Worm (Caenorhabditis elegans) whole organism, L3 larva: Measurements from ENCODE around the gene ZK938.1.

Experiments used
- R02D3.7 ChIP-seq: fragments of 150-350 bp; optimal IDR thresholded peaks from 2 replicates; lab custom pipeline; 2014; ENCODE audit warnings: missing biosample characterization, missing genetic modification characterization
- ZK546.5 ChIP-seq: sonication (generic microtip); optimal IDR thresholded peaks from 2 replicates; lab custom pipeline; 2017; ENCODE audit warnings: missing biosample characterization, missing genetic modification characterization
- aly-2 ChIP-seq: fragments of 150-350 bp; optimal IDR thresholded peaks from 2 replicates; lab custom pipeline; 2014; ENCODE audit warnings: missing biosample characterization, missing genetic modification characterization
- ama-1 ChIP-seq: fragments of 150-350 bp; optimal IDR thresholded peaks from 2 replicates; lab custom pipeline; 2018
- ceh-16 ChIP-seq: sonication (generic microtip); optimal IDR thresholded peaks from 2 replicates; lab custom pipeline; 2017; ENCODE audit warnings: missing biosample characterization, missing genetic modification characterization
- ceh-28 ChIP-seq: fragments of 150-350 bp; optimal IDR thresholded peaks from 2 replicates; lab custom pipeline; 2014; ENCODE audit warnings: missing biosample characterization, missing genetic modification reagents, missing genetic modification characterization
- ceh-82 ChIP-seq: fragments of 150-350 bp; optimal IDR thresholded peaks from 2 replicates; lab custom pipeline; 2014; ENCODE audit warnings: missing biosample characterization, missing genetic modification characterization
- egl-27 ChIP-seq: sonication (generic microtip); optimal IDR thresholded peaks from 4 replicates; lab custom pipeline; 2017; ENCODE audit warnings: missing biosample characterization, missing genetic modification reagents, missing genetic modification characterization
- egl-5 ChIP-seq: fragments of 150-350 bp; optimal IDR thresholded peaks from 2 replicates; lab custom pipeline; 2017; ENCODE audit warnings: missing biosample characterization, missing genetic modification reagents, missing genetic modification characterization, inconsistent platforms
- elt-1 ChIP-seq: fragments of 150-350 bp; optimal IDR thresholded peaks from 2 replicates; lab custom pipeline; 2014; ENCODE audit warnings: missing biosample characterization, missing genetic modification characterization
- elt-2 ChIP-seq: sonication (generic microtip); optimal IDR thresholded peaks from 2 replicates; lab custom pipeline; 2016; ENCODE audit warnings: missing genetic modification reagents, mild to moderate bottlenecking, missing genetic modification characterization, missing compliant biosample characterization
- elt-3 ChIP-seq, 3 experiments: fragments of 150-350 bp in 1 of 3; sonication (generic microtip) in 2 of 3; optimal IDR thresholded peaks; 2 replicates in 2 of 3; 4 replicates in 1 of 3; lab custom pipeline; 2014 to 2017; ENCODE audit warnings: missing biosample characterization in 3 of 3, missing genetic modification characterization in 3 of 3
- eor-1 ChIP-seq, 2 experiments: fragments of 150-350 bp; optimal IDR thresholded peaks; 2 replicates each; lab custom pipeline; 2014 to 2018; ENCODE audit warnings: missing biosample characterization in 2 of 2, missing genetic modification characterization in 2 of 2
- fkh-10 ChIP-seq: sonication (generic microtip); optimal IDR thresholded peaks from 2 replicates; lab custom pipeline; 2017; ENCODE audit warnings: missing biosample characterization, missing genetic modification reagents, missing genetic modification characterization
- fkh-2 ChIP-seq: fragments of 150-350 bp; optimal IDR thresholded peaks from 2 replicates; lab custom pipeline; 2014; ENCODE audit warnings: missing biosample characterization, missing genetic modification reagents, missing genetic modification characterization
- hmg-11 ChIP-seq: sonication (generic microtip); optimal IDR thresholded peaks from 2 replicates; lab custom pipeline; 2016; ENCODE audit warnings: missing genetic modification characterization, missing compliant biosample characterization
- jun-1 ChIP-seq: fragments of 150-350 bp; optimal IDR thresholded peaks from 2 replicates; lab custom pipeline; 2014; ENCODE audit warnings: missing biosample characterization, missing genetic modification reagents, missing genetic modification characterization
- lin-15B ChIP-seq: fragments of 150-350 bp; optimal IDR thresholded peaks from 2 replicates; lab custom pipeline; 2014; ENCODE audit warnings: missing biosample characterization, missing genetic modification characterization
- lsy-12 ChIP-seq: sonication (generic microtip); optimal IDR thresholded peaks from 2 replicates; lab custom pipeline; 2016; ENCODE audit warnings: mild to moderate bottlenecking, missing genetic modification characterization, missing compliant biosample characterization
- mdl-1 ChIP-seq: fragments of 150-350 bp; optimal IDR thresholded peaks from 2 replicates; lab custom pipeline; 2014; ENCODE audit warnings: missing biosample characterization, missing genetic modification characterization
- nfya-1 ChIP-seq: sonication (generic microtip); optimal IDR thresholded peaks from 2 replicates; lab custom pipeline; 2017; ENCODE audit warnings: missing genetic modification characterization, mild to moderate bottlenecking, missing compliant biosample characterization, antibody characterized with exemption, moderate library complexity; ENCODE audit not compliant: insufficient read depth
- nhr-11 ChIP-seq: fragments of 150-350 bp; optimal IDR thresholded peaks from 2 replicates; lab custom pipeline; 2014; ENCODE audit warnings: missing biosample characterization, missing genetic modification characterization
- nhr-12 ChIP-seq: fragments of 150-350 bp; optimal IDR thresholded peaks from 2 replicates; lab custom pipeline; 2014; ENCODE audit warnings: missing biosample characterization, missing genetic modification characterization
- nhr-23 ChIP-seq: fragments of 150-350 bp; optimal IDR thresholded peaks from 2 replicates; lab custom pipeline; 2014; ENCODE audit warnings: missing biosample characterization, missing genetic modification reagents, missing genetic modification characterization
- nhr-25 ChIP-seq: sonication (generic microtip); optimal IDR thresholded peaks from 2 replicates; lab custom pipeline; 2017; ENCODE audit warnings: missing biosample characterization, missing genetic modification characterization
- nhr-28 ChIP-seq: fragments of 150-350 bp; optimal IDR thresholded peaks from 2 replicates; lab custom pipeline; 2014; ENCODE audit warnings: missing biosample characterization, missing genetic modification characterization
- nhr-43 ChIP-seq: sonication (generic microtip); optimal IDR thresholded peaks from 2 replicates; lab custom pipeline; 2016; ENCODE audit warnings: mild to moderate bottlenecking, missing genetic modification characterization, missing compliant biosample characterization; ENCODE audit not compliant: poor library complexity, severe bottlenecking
- nhr-67 ChIP-seq: fragments of 150-350 bp; optimal IDR thresholded peaks from 2 replicates; lab custom pipeline; 2014; ENCODE audit warnings: missing biosample characterization, missing genetic modification characterization
- nhr-77 ChIP-seq: fragments of 150-350 bp; optimal IDR thresholded peaks from 2 replicates; lab custom pipeline; 2014; ENCODE audit warnings: missing biosample characterization, missing genetic modification characterization
- pha-4 ChIP-seq: fragments of 150-350 bp; optimal IDR thresholded peaks from 2 replicates; lab custom pipeline; 2014; ENCODE audit warnings: missing biosample characterization, missing genetic modification reagents, missing genetic modification characterization
- pqm-1 ChIP-seq: fragments of 150-350 bp; optimal IDR thresholded peaks from 2 replicates; lab custom pipeline; 2017; ENCODE audit warnings: missing biosample characterization, missing genetic modification characterization, inconsistent platforms
- sea-2 ChIP-seq: fragments of 150-350 bp; sonication (generic microtip); optimal IDR thresholded peaks from 4 replicates; lab custom pipeline; 2014; ENCODE audit warnings: missing biosample characterization, missing genetic modification reagents, missing genetic modification characterization
- skn-1 ChIP-seq: fragments of 150-350 bp; optimal IDR thresholded peaks from 2 replicates; lab custom pipeline; 2014; ENCODE audit warnings: missing biosample characterization, missing genetic modification characterization
- snpc-4 ChIP-seq: fragments of 150-350 bp; optimal IDR thresholded peaks from 2 replicates; lab custom pipeline; 2014; ENCODE audit warnings: missing biosample characterization, missing genetic modification characterization
- tbx-2 ChIP-seq: sonication (generic microtip); optimal IDR thresholded peaks from 2 replicates; lab custom pipeline; 2016; ENCODE audit warnings: mild to moderate bottlenecking, missing genetic modification characterization, missing compliant biosample characterization
- unc-39 ChIP-seq: sonication (generic microtip); optimal IDR thresholded peaks from 4 replicates; lab custom pipeline; 2017; ENCODE audit warnings: missing biosample characterization, missing genetic modification characterization
- unc-62 ChIP-seq: fragments of 150-350 bp; sonication (generic microtip); optimal IDR thresholded peaks from 4 replicates; lab custom pipeline; 2014; ENCODE audit warnings: missing biosample characterization, missing genetic modification reagents, missing genetic modification characterization
- zag-1 ChIP-seq: fragments of 150-350 bp; optimal IDR thresholded peaks from 2 replicates; lab custom pipeline; 2014; ENCODE audit warnings: missing biosample characterization, missing genetic modification characterization
- ztf-4 ChIP-seq: fragments of 150-350 bp; optimal IDR thresholded peaks from 2 replicates; lab custom pipeline; 2014; ENCODE audit warnings: missing biosample characterization, missing genetic modification characterization

Gene ZK938.1

DNA sequence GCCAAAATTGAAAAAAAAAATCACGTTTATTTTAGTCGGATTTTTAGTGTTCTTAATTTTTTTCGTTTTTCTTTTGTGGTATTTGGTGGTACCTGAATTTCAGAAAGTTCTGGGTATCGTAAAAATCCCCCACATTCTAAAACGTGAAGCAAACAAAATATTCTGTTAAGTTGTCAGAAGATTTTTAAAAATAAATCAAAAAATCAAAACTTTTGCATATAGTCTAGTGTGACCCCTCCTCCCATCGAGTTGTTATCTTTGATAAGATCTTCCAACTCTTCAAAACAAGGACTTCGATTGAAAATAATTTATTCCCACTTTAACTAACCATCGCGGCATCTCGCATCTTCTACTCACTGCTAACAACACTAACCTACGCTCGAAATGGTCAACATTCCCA, at the start of gene ZK938.1:
ZK938.1 (plus strand) TSS at position 301 of the 400 bp plus-strand sequence.
- TF ChIP-seq unc-39: no peak
- TF ChIP-seq nhr-12 (tag; lab: Kevin White, UChicago): no peak
- TF ChIP-seq ceh-82 (tag; lab: Kevin White, UChicago): no peak
- no peak for TF ChIP-seq tbx-2 (tag; lab: Kevin White, UChicago)
- no peak for TF ChIP-seq ceh-28 (tag; lab: Kevin White, UChicago)
- no peak for TF ChIP-seq ceh-16
- TF ChIP-seq, all 47 proteins: peak for 0

DNA sequence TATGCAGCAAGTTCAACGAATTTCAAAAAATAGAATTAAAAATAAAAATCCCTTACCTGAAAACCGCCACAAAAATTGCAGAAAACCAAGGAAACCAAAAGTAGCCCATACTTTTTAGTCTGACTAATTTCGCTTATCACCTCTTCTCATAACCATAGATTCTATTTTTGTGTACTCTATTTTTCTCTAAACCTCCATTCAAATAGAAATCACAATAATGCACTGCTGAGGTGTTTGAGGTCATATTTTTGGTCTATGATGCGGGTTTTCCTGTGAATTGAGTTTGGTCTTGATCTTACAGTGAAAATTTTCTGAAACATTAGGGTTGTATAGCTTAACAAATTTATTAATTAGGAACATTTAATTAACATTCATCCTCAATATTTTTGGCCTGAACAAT, 47.4 kb upstream of the ZK938.1 start, which contains the start of gene cyp-13A1:
cyp-13A1 (minus strand) TSS at position 156 of the 400 bp plus-strand sequence.
- TF ChIP-seq ZK546.5 (tag; lab: Kevin White, UChicago): no peak
- no peak for TF ChIP-seq nhr-67 (tag; lab: Kevin White, UChicago)
- no peak for TF ChIP-seq hmg-11
- peak; percentile 70 for TF ChIP-seq pha-4 (tag; lab: Kevin White, UChicago)
- peak; percentile 38 for TF ChIP-seq elt-2 (tag; lab: Kevin White, UChicago)
- no peak for TF ChIP-seq nhr-25 (tag; lab: Kevin White, UChicago)
- no peak for TF ChIP-seq mdl-1 (tag; lab: Kevin White, UChicago)
- TF ChIP-seq fkh-2: no peak
- TF ChIP-seq nhr-77: no peak
- no peak for TF ChIP-seq aly-2 (tag; lab: Kevin White, UChicago)
- peak; percentile 76 for TF ChIP-seq pqm-1 (tag; lab: Kevin White, UChicago)
- no peak for TF ChIP-seq R02D3.7 (tag; lab: Kevin White, UChicago)
- TF ChIP-seq eor-1 (tag; optimal IDR thresholded peaks at IDR 0.05; lab: Kevin White, UChicago): no peak

DNA sequence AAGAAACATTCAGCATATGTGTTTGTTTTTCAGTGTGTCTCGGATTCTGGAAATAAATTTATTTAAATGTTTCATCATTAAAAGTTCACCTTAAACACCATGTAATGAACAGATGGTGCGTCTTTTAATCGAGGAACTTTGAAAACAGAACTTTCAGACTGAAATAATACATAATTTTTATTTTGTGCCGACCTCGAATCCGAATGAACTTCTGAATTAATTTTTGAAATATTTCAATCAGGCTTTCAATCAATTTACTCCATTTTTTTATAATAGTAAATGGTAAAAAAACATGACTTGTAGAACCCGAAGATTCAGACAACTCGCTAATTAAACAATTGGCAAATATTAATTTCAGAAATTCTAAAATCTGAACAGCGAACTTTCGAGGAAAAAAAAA, 46.9 kb upstream of the ZK938.1 start, which contains the start of gene T10B9.14:
T10B9.14 (minus strand) TSS at position 101 of the 400 bp plus-strand sequence.
- no peak for TF ChIP-seq egl-5 (tag; lab: Kevin White, UChicago)
- no peak for TF ChIP-seq egl-27 (tag; lab: Kevin White, UChicago)
- TF ChIP-seq skn-1 (tag; lab: Kevin White, UChicago): no peak
- TF ChIP-seq ceh-28 (tag; lab: Kevin White, UChicago): no peak
- TF ChIP-seq nhr-23: no peak
- TF ChIP-seq elt-3 (tag; optimal IDR thresholded peaks at IDR 0.05; lab: Kevin White, UChicago): no peak
- TF ChIP-seq ceh-16: no peak
- TF ChIP-seq ceh-82 (tag; lab: Kevin White, UChicago): no peak
- no peak for TF ChIP-seq fkh-10 (GFP tag; lab: Kevin White, UChicago)
- TF ChIP-seq sea-2 (GFP tag; lab: Kevin White, UChicago): no peak
- no peak for TF ChIP-seq nhr-67 (tag; lab: Kevin White, UChicago)
- no peak for TF ChIP-seq unc-62 (GFP tag; lab: Kevin White, UChicago)
- TF ChIP-seq nhr-28 (tag; lab: Kevin White, UChicago): no peak
- TF ChIP-seq tbx-2 (tag; lab: Kevin White, UChicago): no peak

DNA sequence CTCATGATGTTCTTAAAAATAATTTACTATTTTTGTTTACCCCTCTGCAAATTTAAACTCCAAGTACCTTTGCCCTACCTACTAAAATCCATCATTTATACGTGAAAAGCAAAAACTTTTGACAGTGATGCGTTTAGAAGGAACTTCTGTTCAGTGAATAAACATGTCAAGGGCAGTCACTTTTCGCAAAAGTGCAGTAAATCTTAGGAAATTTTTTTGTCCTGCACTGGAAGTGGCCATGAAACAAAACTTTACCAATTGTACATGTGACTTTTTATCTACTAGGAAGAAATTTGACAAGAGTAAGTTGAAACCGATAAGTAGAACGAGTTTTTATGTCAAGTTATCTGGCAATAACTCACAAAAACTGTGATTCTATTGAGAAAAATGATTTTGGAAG, 43.0 kb upstream of the ZK938.1 start:
- TF ChIP-seq nhr-25 (tag; lab: Kevin White, UChicago): peak; percentile 57
- peak; percentile 8 for TF ChIP-seq elt-1 (tag; lab: Kevin White, UChicago)
- no peak for TF ChIP-seq pha-4 (tag; lab: Kevin White, UChicago)
- peak; percentile 81 for TF ChIP-seq nhr-23
- TF ChIP-seq, all 47 proteins: peak for 3

DNA sequence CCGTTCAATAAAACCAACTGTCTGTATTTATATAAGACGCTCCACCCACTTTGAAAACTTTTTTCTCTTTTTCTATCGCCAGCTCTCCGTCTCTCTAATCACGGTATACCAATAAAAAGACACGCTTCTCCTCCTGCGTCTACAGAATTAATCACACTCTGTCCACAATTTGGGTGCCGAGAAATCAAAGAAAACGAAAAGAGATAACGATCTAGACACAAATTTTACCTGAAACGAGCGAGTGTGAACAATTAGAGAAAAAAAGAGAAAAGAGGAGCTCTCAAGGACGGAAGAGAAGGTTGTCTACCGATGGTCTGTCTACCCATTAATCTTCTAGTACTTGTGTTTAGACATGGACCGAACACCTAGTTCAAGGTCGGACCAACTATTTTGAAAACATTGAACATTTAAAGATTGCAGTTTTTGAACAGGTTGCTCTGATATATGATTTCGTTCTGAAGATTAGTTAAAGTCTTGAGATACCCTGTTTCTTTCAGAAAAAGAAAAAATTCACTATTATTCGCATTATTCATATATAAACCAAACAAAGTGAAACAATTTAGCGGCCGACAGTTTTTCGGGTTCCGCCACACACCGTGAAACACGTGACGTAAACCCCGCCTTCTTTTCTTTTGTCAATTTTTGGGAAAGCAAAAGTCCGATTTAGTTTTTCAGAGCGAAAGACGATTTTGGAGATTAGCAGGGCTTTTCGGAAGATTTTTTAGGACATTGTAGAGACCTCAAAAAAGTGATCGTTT, 41.6 kb upstream of the ZK938.1 start, which contains the start of gene cyp-13A2:
cyp-13A2 (minus strand) TSS at position 235 of the 758 bp plus-strand sequence.
- TF ChIP-seq nhr-23 (peak; percentile 55), ceh-28 (tag; lab: Kevin White, UChicago) (peak; percentile 5), lsy-12 (tag; lab: Kevin White, UChicago) (peak; percentile 38), lin-15B (tag; lab: Kevin White, UChicago) (peak; percentile 11), ztf-4 (tag; lab: Kevin White, UChicago) (no peak), unc-39 (no peak), ama-1 (no peak), nhr-25 (tag; lab: Kevin White, UChicago) (peak; percentile 92), aly-2 (tag; lab: Kevin White, UChicago) (no peak), pqm-1 (tag; lab: Kevin White, UChicago) (peak; percentile 71), nhr-67 (tag; lab: Kevin White, UChicago) (no peak), nhr-43 (tag; lab: Kevin White, UChicago) (peak; percentile 32), elt-1 (tag; lab: Kevin White, UChicago) (peak; percentile 85), fkh-2 (no peak), jun-1 (peak; percentile 26), nfya-1 (tag; lab: Kevin White, UChicago) (peak; percentile 31), snpc-4 (tag; lab: Kevin White, UChicago) (peak; percentile 96), zag-1 (tag; lab: Kevin White, UChicago) (no peak), nhr-77 (peak; percentile 6), egl-27 (tag; lab: Kevin White, UChicago) (no peak), pha-4 (tag; lab: Kevin White, UChicago) (peak; percentile 73), nhr-11 (tag; lab: Kevin White, UChicago) (peak; percentile 52), fkh-10 (GFP tag; lab: Kevin White, UChicago) (no peak), elt-2 (tag; lab: Kevin White, UChicago) (peak; percentile 87), eor-1 (tag; optimal IDR thresholded peaks at IDR 0.05; lab: Kevin White, UChicago) (no peak)
